Fruit fly (Drosophila melanogaster) whole organism, embryonic: ENCODE measurements around the gene Gr98c.

Experiments used
- ATbp ChIP-seq: fragments of 200-800 bp; sonication (Bioruptor generic); optimal IDR thresholded peaks from 2 replicates; lab custom pipeline; 2017; ENCODE audit warnings: missing biosample characterization, mild to moderate bottlenecking, missing genetic modification characterization, missing genetic modification reagents
- Adf1 ChIP-seq: fragments of 200-800 bp; sonication (Bioruptor generic); IDR thresholded peaks from 2 replicates; pipeline ENCODE4 v1.3.6; 2022; ENCODE audit warnings: missing biosample characterization, missing genetic modification characterization
- CG10462 ChIP-seq: fragments of 200-800 bp; sonication (Bioruptor generic); optimal IDR thresholded peaks from 2 replicates; lab custom pipeline; 2016; ENCODE audit warnings: missing biosample characterization, missing genetic modification characterization
- CG10543 ChIP-seq: fragments of 200-800 bp; sonication (Bioruptor generic); optimal IDR thresholded peaks from 3 replicates; lab custom pipeline; 2017; ENCODE audit warnings: missing biosample characterization, mild to moderate bottlenecking, missing genetic modification characterization, moderate library complexity
- CG13894 ChIP-seq: fragments of 200-800 bp; sonication (Bioruptor generic); optimal IDR thresholded peaks from 3 replicates; lab custom pipeline; 2018; ENCODE audit warnings: missing biosample characterization, mild to moderate bottlenecking, missing genetic modification characterization, moderate library complexity
- CG14441 ChIP-seq: fragments of 200-800 bp; sonication (Bioruptor generic); IDR thresholded peaks from 2 replicates; pipeline ENCODE4 v1.3.6; 2022; ENCODE audit warnings: missing biosample characterization, missing genetic modification characterization
- CG14710 ChIP-seq: fragments of 200-800 bp; sonication (Bioruptor generic); optimal IDR thresholded peaks from 3 replicates; lab custom pipeline; 2019; ENCODE audit warnings: missing biosample characterization, mild to moderate bottlenecking, missing genetic modification characterization, moderate library complexity
- CG15269 ChIP-seq: fragments of 200-800 bp; sonication (Bioruptor generic); optimal IDR thresholded peaks from 2 replicates; lab custom pipeline; 2018; ENCODE audit warnings: missing biosample characterization, mild to moderate bottlenecking, missing genetic modification characterization, moderate library complexity
- CG16863 ChIP-seq: fragments of 200-800 bp; sonication (Bioruptor generic); optimal IDR thresholded peaks from 3 replicates; lab custom pipeline; 2016; ENCODE audit warnings: missing biosample characterization, missing genetic modification characterization
- CG17359 ChIP-seq: fragments of 200-800 bp; sonication (Bioruptor generic); optimal IDR thresholded peaks from 3 replicates; lab custom pipeline; 2018; ENCODE audit warnings: missing biosample characterization, mild to moderate bottlenecking, missing genetic modification characterization, moderate library complexity
- CG17361 ChIP-seq: fragments of 200-800 bp; sonication (Bioruptor generic); IDR thresholded peaks from 3 replicates; pipeline ENCODE4 v1.3.6; 2022; ENCODE audit warnings: missing biosample characterization, missing genetic modification characterization
- CG2712 ChIP-seq: fragments of 200-800 bp; optimal IDR thresholded peaks from 3 replicates; lab custom pipeline; 2019; ENCODE audit warnings: missing biosample characterization, mild to moderate bottlenecking, missing genetic modification characterization, moderate library complexity
- CG30403 ChIP-seq: fragments of 200-800 bp; sonication (Bioruptor generic); optimal IDR thresholded peaks from 3 replicates; lab custom pipeline; 2016; ENCODE audit warnings: missing biosample characterization, missing genetic modification characterization
- CG31441 ChIP-seq: fragments of 200-800 bp; sonication (Bioruptor generic); IDR thresholded peaks from 2 replicates; pipeline ENCODE4 v1.3.6; 2022; ENCODE audit warnings: missing biosample characterization, missing genetic modification characterization
- CG3281 ChIP-seq: fragments of 200-800 bp; sonication (Bioruptor generic); optimal IDR thresholded peaks from 3 replicates; lab custom pipeline; 2017; ENCODE audit warnings: missing biosample characterization, mild to moderate bottlenecking, missing genetic modification characterization
- CG33557 ChIP-seq: fragments of 200-800 bp; sonication (Bioruptor generic); optimal IDR thresholded peaks from 2 replicates; lab custom pipeline; 2019; ENCODE audit warnings: missing biosample characterization, mild to moderate bottlenecking, missing genetic modification characterization, moderate library complexity
- CG4328 ChIP-seq: fragments of 200-800 bp; sonication (Bioruptor generic); optimal IDR thresholded peaks from 3 replicates; lab custom pipeline; 2017; ENCODE audit warnings: missing biosample characterization, missing genetic modification reagents, missing genetic modification characterization
- CG7357 ChIP-seq: fragments of 200-800 bp; sonication (Bioruptor generic); IDR thresholded peaks from 3 replicates; pipeline ENCODE4 v1.3.6; 2022; ENCODE audit warnings: missing biosample characterization, missing genetic modification characterization
- CG7987 ChIP-seq: fragments of 200-800 bp; sonication (Bioruptor generic); optimal IDR thresholded peaks from 2 replicates; lab custom pipeline; 2018; ENCODE audit warnings: missing biosample characterization, mild to moderate bottlenecking, missing genetic modification characterization, moderate library complexity
- CG9727 ChIP-seq: fragments of 200-800 bp; sonication (Bioruptor generic); optimal IDR thresholded peaks from 3 replicates; lab custom pipeline; 2017; ENCODE audit warnings: missing biosample characterization, mild to moderate bottlenecking, missing genetic modification characterization
- D19A ChIP-seq: fragments of 200-800 bp; optimal IDR thresholded peaks from 3 replicates; lab custom pipeline; 2019; ENCODE audit warnings: missing biosample characterization, mild to moderate bottlenecking, missing genetic modification characterization, moderate library complexity
- Med ChIP-seq: fragments of 200-800 bp; sonication (Bioruptor generic); peaks from one replicate; lab custom pipeline; 2016; ENCODE audit warnings: missing biosample characterization, missing genetic modification characterization, mild to moderate bottlenecking, inconsistent platforms, moderate library complexity
- NFAT ChIP-seq: fragments of 200-800 bp; sonication (Bioruptor generic); IDR thresholded peaks from 2 replicates; pipeline ENCODE4 v1.3.6; 2022; ENCODE audit warnings: missing biosample characterization, missing genetic modification characterization
- NK7.1 ChIP-seq: fragments of 200-800 bp; sonication (Bioruptor generic); optimal IDR thresholded peaks from 3 replicates; lab custom pipeline; 2016; ENCODE audit warnings: missing biosample characterization, missing genetic modification characterization
- Oli ChIP-seq: fragments of 200-800 bp; sonication (Bioruptor generic); optimal IDR thresholded peaks from 2 replicates; lab custom pipeline; 2018; ENCODE audit warnings: missing biosample characterization, mild to moderate bottlenecking, missing genetic modification characterization, moderate library complexity
- Tbp ChIP-seq: fragments of >200 bp; optimal IDR thresholded peaks from 2 replicates; lab custom pipeline; 2018; ENCODE audit warnings: missing biosample characterization, missing genetic modification characterization
- Xrp1 ChIP-seq: fragments of 200-800 bp; sonication (Bioruptor generic); IDR thresholded peaks from 2 replicates; pipeline ENCODE4 v1.3.6; 2022; ENCODE audit warnings: missing biosample characterization, missing genetic modification characterization
- ato ChIP-seq: fragments of 200-800 bp; sonication (Bioruptor generic); IDR thresholded peaks from 2 replicates; pipeline ENCODE4 v1.3.6; 2022; ENCODE audit warnings: missing biosample characterization, missing genetic modification characterization; ENCODE audit not compliant: partially characterized antibody
- bcd ChIP-seq: fragments of 200-800 bp; sonication (Bioruptor generic); optimal IDR thresholded peaks from 2 replicates; lab custom pipeline; 2017; ENCODE audit warnings: missing biosample characterization, mild to moderate bottlenecking, missing genetic modification characterization
- bsh ChIP-seq, 2 experiments: fragments of 200-800 bp; sonication (Bioruptor generic); optimal IDR thresholded peaks; 2 replicates each; lab custom pipeline; 2017 to 2018; ENCODE audit warnings: mild to moderate bottlenecking in 2 of 2, missing biosample characterization in 2 of 2, missing genetic modification characterization in 2 of 2, moderate library complexity in 1 of 2
- chif ChIP-seq, 2 experiments: fragments of 200-800 bp; sonication (Bioruptor generic); optimal IDR thresholded peaks; 3 replicates each; lab custom pipeline; 2016; ENCODE audit warnings: missing biosample characterization in 2 of 2, missing genetic modification characterization in 2 of 2
- chm ChIP-seq: fragments of 200-800 bp; sonication (Bioruptor generic); IDR thresholded peaks from 2 replicates; pipeline ENCODE4 v1.3.6; 2022; ENCODE audit warnings: missing biosample characterization, missing genetic modification characterization
- chn ChIP-seq: fragments of 200-800 bp; sonication (Bioruptor generic); optimal IDR thresholded peaks from 2 replicates; lab custom pipeline; 2016; ENCODE audit warnings: missing biosample characterization, missing genetic modification characterization
- ci ChIP-seq: fragments of 200-800 bp; sonication (Bioruptor generic); IDR thresholded peaks from 3 replicates; pipeline ENCODE4 v1.3.6; 2022; ENCODE audit warnings: missing biosample characterization, missing genetic modification characterization
- esg ChIP-seq: fragments of 200-800 bp; sonication (Bioruptor generic); conservative IDR thresholded peaks from 2 replicates; pipeline ENCODE4 v1.3.6; 2022; ENCODE audit warnings: missing biosample characterization, missing genetic modification characterization
- grau ChIP-seq: fragments of 200-800 bp; optimal IDR thresholded peaks from 3 replicates; lab custom pipeline; 2019; ENCODE audit warnings: missing biosample characterization, mild to moderate bottlenecking, missing genetic modification characterization, moderate library complexity
- ham ChIP-seq: fragments of 200-800 bp; sonication (Bioruptor generic); IDR thresholded peaks from 2 replicates; pipeline ENCODE4 v1.3.6; 2022; ENCODE audit warnings: missing biosample characterization, missing genetic modification characterization
- hth ChIP-seq: fragments of >200 bp; optimal IDR thresholded peaks from 2 replicates; lab custom pipeline; 2017; ENCODE audit warnings: inconsistent platforms
- luna ChIP-seq: fragments of 200-800 bp; sonication (Bioruptor generic); optimal IDR thresholded peaks from 2 replicates; lab custom pipeline; 2016; ENCODE audit warnings: missing biosample characterization, missing genetic modification characterization
- nmo ChIP-seq: fragments of 200-800 bp; sonication (Bioruptor generic); optimal IDR thresholded peaks from 2 replicates; lab custom pipeline; 2018; ENCODE audit warnings: missing biosample characterization, mild to moderate bottlenecking, missing genetic modification characterization, moderate library complexity
- pfk ChIP-seq: fragments of 200-800 bp; sonication (Bioruptor generic); optimal IDR thresholded peaks from 2 replicates; lab custom pipeline; 2018; ENCODE audit warnings: missing biosample characterization, mild to moderate bottlenecking, missing genetic modification characterization, moderate library complexity
- phol ChIP-seq: fragments of 200-800 bp; sonication (Bioruptor generic); optimal IDR thresholded peaks from 3 replicates; lab custom pipeline; 2018; ENCODE audit warnings: missing biosample characterization, mild to moderate bottlenecking, missing genetic modification characterization, moderate library complexity
- prd ChIP-seq, 3 experiments: fragments of >200 bp in 2 of 3; fragments of 200-800 bp in 1 of 3; sonication (Bioruptor generic) in 1 of 3; optimal IDR thresholded peaks in 2 of 3; IDR thresholded peaks in 1 of 3; 2 replicates in 2 of 3; 3 replicates in 1 of 3; pipeline versions ENCODE4 v1.3.6 to Lab custom; 2017 to 2022; ENCODE audit warnings: missing biosample characterization in 1 of 3, missing genetic modification characterization in 1 of 3
- pum ChIP-seq: fragments of 200-800 bp; sonication (Bioruptor generic); optimal IDR thresholded peaks from 2 replicates; lab custom pipeline; 2016; ENCODE audit warnings: missing biosample characterization, missing genetic modification characterization
- slbo ChIP-seq: fragments of 200-800 bp; sonication (Bioruptor generic); IDR thresholded peaks from 2 replicates; pipeline ENCODE4 v1.3.6; 2022; ENCODE audit warnings: missing biosample characterization, missing genetic modification characterization
- ssp ChIP-seq: fragments of 200-800 bp; sonication (Bioruptor generic); IDR thresholded peaks from 2 replicates; pipeline ENCODE4 v1.3.6; 2022; ENCODE audit warnings: missing biosample characterization, missing genetic modification characterization
- vvl ChIP-seq: fragments of 200-800 bp; sonication (Bioruptor generic); IDR thresholded peaks from 2 replicates; pipeline ENCODE4 v1.3.6; 2022; ENCODE audit warnings: missing biosample characterization, missing genetic modification characterization
- wek ChIP-seq: fragments of 200-800 bp; sonication (Bioruptor generic); optimal IDR thresholded peaks from 3 replicates; lab custom pipeline; 2018; ENCODE audit warnings: missing biosample characterization, mild to moderate bottlenecking, missing genetic modification characterization, moderate library complexity
- zf30C ChIP-seq: fragments of 200-800 bp; sonication (Bioruptor generic); optimal IDR thresholded peaks from 3 replicates; lab custom pipeline; 2018; ENCODE audit warnings: missing biosample characterization, mild to moderate bottlenecking, missing genetic modification characterization

Gene Gr98c

dm6 chr3R:27556972-27557371 is 12.7 kb downstream of the Gr98c start (continued):
- TF ChIP-seq ham (no peak), CG10462 (GFP tag; lab: Kevin White, UChicago) (no peak), esg (peak; percentile 33), bcd (GFP tag; lab: Kevin White, UChicago) (peak; percentile 28), CG15269 (peak; percentile 52), CG14441 (GFP tag; lab: Robert Waterston, UW) (peak; percentile 59), CG4328 (GFP tag; lab: Kevin White, UChicago) (no peak), CG33557 (no peak), Adf1 (GFP tag; lab: Robert Waterston, UW) (0 out of 2 replicates have a peak, but pooled peaks have one; percentile 10), D19A (tag; lab: Kevin White, UChicago) (no peak), pfk (GFP tag; lab: Kevin White, UChicago) (no peak), luna (GFP tag; lab: Kevin White, UChicago) (no peak), hth (lab: Kevin White, UChicago) (no peak), chif (GFP tag; optimal IDR thresholded peaks at IDR 0.05; lab: Kevin White, UChicago) (no peak), CG7357 (GFP tag; lab: Robert Waterston, UW) (no peak), ci (GFP tag; lab: Robert Waterston, UW) (peak; percentile 38; the same call in 1 of the 3 replicates), prd (optimal IDR thresholded peaks at IDR 0.05; lab: Kevin White, UChicago) (no peak), prd (GFP tag; IDR thresholded peaks at IDR 0.05; lab: Robert Waterston, UW) (peak; percentile 43; the same call in 2 of the 3 replicates), CG16863 (GFP tag; lab: Kevin White, UChicago) (no peak), wek (GFP tag; lab: Kevin White, UChicago) (no peak), Tbp (GFP tag; lab: Kevin White, UChicago) (no peak), zf30C (GFP tag; lab: Kevin White, UChicago) (no peak), CG30403 (peak; percentile 51), Xrp1 (GFP tag; lab: Robert Waterston, UW) (0 out of 2 replicates have a peak, but pooled peaks have one; percentile 18), chm (no peak), CG10543 (GFP tag; lab: Kevin White, UChicago) (no peak)

dm6 chr3R:27557970-27558659 is 13.9 kb downstream of the Gr98c start:
- TF ChIP-seq ato (GFP tag; lab: Robert Waterston, UW) (no peak), Med (peak; percentile 33), bsh (GFP tag; optimal IDR thresholded peaks at IDR 0.05; lab: Kevin White, UChicago) (peak in 1 of 2 experiments; percentile 25), slbo (peak; percentile 14; the same call in 1 of the 2 replicates), vvl (GFP tag; lab: Robert Waterston, UW) (0 out of 2 replicates have a peak, but pooled peaks have one; percentile 21), CG17361 (GFP tag; lab: Robert Waterston, UW) (0 out of 3 replicates have a peak, but pooled peaks have one; percentile 19), NK7.1 (GFP tag; lab: Kevin White, UChicago) (no peak), CG17359 (peak; percentile 27), CG9727 (GFP tag; lab: Kevin White, UChicago) (peak; percentile 16), chn (GFP tag; lab: Kevin White, UChicago) (peak; percentile 16), Oli (tag; lab: Kevin White, UChicago) (peak; percentile 30), chm (0 out of 2 replicates have a peak, but pooled peaks have one; percentile 6), grau (peak; percentile 32), NFAT (no peak; the same call in 1 of the 2 replicates), CG14710 (peak; percentile 22), pum (GFP tag; lab: Kevin White, UChicago) (no peak), nmo (peak; percentile 25), CG7987 (GFP tag; lab: Kevin White, UChicago) (no peak), phol (tag; lab: Kevin White, UChicago) (peak; percentile 44), CG3281 (peak; percentile 18), CG31441 (GFP tag; lab: Robert Waterston, UW) (0 out of 2 replicates have a peak, but pooled peaks have one; percentile 8), CG2712 (tag; lab: Kevin White, UChicago) (peak; percentile 38), ssp (GFP tag; lab: Robert Waterston, UW) (no peak), CG13894 (tag; lab: Kevin White, UChicago) (peak; percentile 93), ATbp (peak; percentile 4)
